Fruit fly (Drosophila melanogaster): Measurements from ENCODE around the gene CG7582.

Gene CG7582

DNA sequence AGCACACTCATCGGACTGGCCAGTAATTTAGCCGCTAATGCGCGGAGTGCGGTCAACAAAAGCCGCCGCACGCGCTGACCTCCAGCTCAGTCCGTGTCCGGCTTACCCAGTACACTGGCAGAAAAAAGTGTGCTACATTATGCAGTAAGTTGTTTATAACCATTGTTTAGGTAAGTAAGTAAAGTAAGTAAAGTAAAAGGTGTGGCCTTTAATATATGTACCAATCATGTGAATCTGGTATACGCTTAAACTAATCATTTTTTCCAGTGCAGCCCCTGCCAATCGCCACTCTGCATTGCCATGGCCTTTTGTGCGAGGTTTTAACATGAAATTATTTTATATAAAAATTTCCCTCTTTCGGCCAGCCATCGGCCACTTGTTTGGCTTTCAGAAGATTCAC lies 29.4 kb upstream of the CG7582 start:
- TF ChIP-seq pad (GFP tag; optimal IDR thresholded peaks at IDR 0.05): no peak
- TF ChIP-seq CG7101 (tag; optimal IDR thresholded peaks at IDR 0.05): no peak
- TF ChIP-seq cic (GFP tag; optimal IDR thresholded peaks at IDR 0.05): no peak
- TF ChIP-seq kay (GFP tag; ENCODE audit: borderline replicate concordance): no peak
- TF ChIP-seq bab1 (GFP tag; optimal IDR thresholded peaks at IDR 0.05): no peak
- TF ChIP-seq Clk (GFP tag; optimal IDR thresholded peaks at IDR 0.05): no peak
- no peak for TF ChIP-seq Mnt (GFP tag; optimal IDR thresholded peaks at IDR 0.05)
- TF ChIP-seq CG12768 (GFP tag; optimal IDR thresholded peaks at IDR 0.05): no peak
- TF ChIP-seq Hr96 (GFP tag; optimal IDR thresholded peaks at IDR 0.05): no peak
- no peak for TF ChIP-seq Crg-1 (GFP tag; optimal IDR thresholded peaks at IDR 0.05)
- TF ChIP-seq CG14711 (tag; optimal IDR thresholded peaks at IDR 0.05): no peak
- TF ChIP-seq tj (GFP tag; optimal IDR thresholded peaks at IDR 0.05): no peak
- TF ChIP-seq CG33017 (tag; optimal IDR thresholded peaks at IDR 0.05): no peak
- TF ChIP-seq CG11617 (GFP tag; optimal IDR thresholded peaks at IDR 0.05): no peak
- TF ChIP-seq ovo (GFP tag; optimal IDR thresholded peaks at IDR 0.05): no peak

DNA sequence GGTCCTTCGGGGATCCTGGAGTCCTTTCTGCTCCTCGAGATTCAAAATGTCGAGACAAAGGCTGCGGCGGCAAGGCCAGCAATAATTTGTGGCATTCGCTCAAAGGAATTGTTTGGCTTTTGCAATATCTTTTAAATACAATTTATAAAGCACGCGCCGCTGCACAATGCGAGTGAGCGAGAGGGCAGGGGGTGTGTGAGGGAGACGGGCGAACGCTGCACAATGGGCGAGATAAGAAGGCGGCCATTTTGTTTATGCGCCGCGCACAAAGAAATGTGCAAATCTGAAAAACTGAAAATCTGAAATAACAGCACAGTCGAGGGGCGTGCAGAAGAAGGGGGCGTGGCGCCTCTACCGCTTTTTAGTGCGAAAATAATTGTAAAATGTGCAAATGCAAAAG lies 26.2 kb upstream of the CG7582 start:
- TF ChIP-seq cnc (optimal IDR thresholded peaks at IDR 0.05) (no peak), CG12768 (GFP tag; optimal IDR thresholded peaks at IDR 0.05) (no peak), kay (GFP tag; ENCODE audit: borderline replicate concordance) (no peak), CG11617 (GFP tag; optimal IDR thresholded peaks at IDR 0.05) (no peak), cic (GFP tag; optimal IDR thresholded peaks at IDR 0.05) (no peak), Clk (GFP tag; optimal IDR thresholded peaks at IDR 0.05) (no peak), ovo (GFP tag; optimal IDR thresholded peaks at IDR 0.05) (no peak), toe (GFP tag; optimal IDR thresholded peaks at IDR 0.05) (no peak), tj (GFP tag; optimal IDR thresholded peaks at IDR 0.05) (no peak), CG14711 (tag; optimal IDR thresholded peaks at IDR 0.05) (no peak), CG1620 (GFP tag; optimal IDR thresholded peaks at IDR 0.05) (no peak), CG33017 (tag; optimal IDR thresholded peaks at IDR 0.05) (no peak), bab1 (GFP tag; optimal IDR thresholded peaks at IDR 0.05) (no peak), Hr96 (GFP tag; optimal IDR thresholded peaks at IDR 0.05) (no peak), Crg-1 (GFP tag; optimal IDR thresholded peaks at IDR 0.05) (no peak), Mnt (GFP tag; optimal IDR thresholded peaks at IDR 0.05) (no peak), CG7045 (GFP tag; optimal IDR thresholded peaks at IDR 0.05) (no peak), pad (GFP tag; optimal IDR thresholded peaks at IDR 0.05) (no peak), CG7101 (tag; optimal IDR thresholded peaks at IDR 0.05) (no peak)

DNA sequence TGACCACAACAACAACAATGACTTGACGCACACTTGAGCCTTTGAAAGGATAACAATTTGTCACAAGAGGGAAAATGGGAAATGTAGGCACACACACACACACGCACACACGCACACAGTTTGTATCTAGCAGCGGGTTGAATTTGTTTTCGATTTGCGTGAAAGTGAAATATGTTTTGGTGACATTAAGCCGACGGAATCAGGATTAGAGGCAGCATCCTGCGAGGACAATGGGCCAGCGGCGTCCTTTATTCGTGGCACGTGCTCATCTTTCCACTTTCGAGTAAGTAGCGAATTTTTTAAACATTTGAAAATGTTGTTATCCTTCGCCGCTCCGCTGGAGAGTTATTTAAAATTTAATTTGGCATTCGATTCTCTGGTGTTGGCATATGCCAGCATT lies 25.2 kb upstream of the CG7582 start:
- TF ChIP-seq CG1620 (GFP tag; optimal IDR thresholded peaks at IDR 0.05) (no peak), toe (GFP tag; optimal IDR thresholded peaks at IDR 0.05) (no peak), CG33017 (tag; optimal IDR thresholded peaks at IDR 0.05) (no peak), Clk (GFP tag; optimal IDR thresholded peaks at IDR 0.05) (no peak), CG14711 (tag; optimal IDR thresholded peaks at IDR 0.05) (no peak), CG11617 (GFP tag; optimal IDR thresholded peaks at IDR 0.05) (no peak), CG5204 (GFP tag; optimal IDR thresholded peaks at IDR 0.05) (no peak), CG12768 (GFP tag; optimal IDR thresholded peaks at IDR 0.05) (no peak), bab1 (GFP tag; optimal IDR thresholded peaks at IDR 0.05) (no peak)

DNA sequence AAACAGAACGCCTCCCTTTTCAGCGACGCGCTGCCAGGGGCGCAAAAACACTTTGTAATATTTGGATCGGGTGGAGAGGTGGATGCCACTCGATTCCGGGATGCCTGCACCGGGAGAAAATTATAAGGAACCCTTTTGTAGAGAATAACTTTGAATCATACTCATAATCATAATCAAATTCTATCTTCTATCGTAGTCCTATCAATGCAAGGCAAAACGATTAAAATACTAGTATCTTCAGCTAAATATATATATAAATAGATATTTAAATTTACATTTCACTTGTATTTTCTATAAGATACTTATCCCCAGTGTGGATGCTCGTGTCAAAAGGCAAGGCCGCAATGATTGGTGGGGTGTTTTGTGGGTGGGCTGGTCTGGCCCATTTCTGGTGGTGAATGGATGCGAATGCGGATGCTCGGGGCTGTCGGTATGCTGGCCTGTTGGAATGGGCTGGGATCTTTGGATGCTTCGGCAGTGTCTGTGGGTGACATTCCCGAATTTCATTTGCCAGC lies 23.8 kb upstream of the CG7582 start:
- TF ChIP-seq ovo (GFP tag; optimal IDR thresholded peaks at IDR 0.05) (no peak), pad (GFP tag; optimal IDR thresholded peaks at IDR 0.05) (no peak), bab1 (GFP tag; optimal IDR thresholded peaks at IDR 0.05) (no peak), Hr96 (GFP tag; optimal IDR thresholded peaks at IDR 0.05) (no peak), CG7045 (GFP tag; optimal IDR thresholded peaks at IDR 0.05) (no peak), kay (GFP tag; ENCODE audit: borderline replicate concordance) (no peak), cic (GFP tag; optimal IDR thresholded peaks at IDR 0.05) (no peak), cnc (optimal IDR thresholded peaks at IDR 0.05) (no peak), CG14711 (tag; optimal IDR thresholded peaks at IDR 0.05) (no peak), Mnt (GFP tag; optimal IDR thresholded peaks at IDR 0.05) (no peak), CG12768 (GFP tag; optimal IDR thresholded peaks at IDR 0.05) (no peak), tj (GFP tag; optimal IDR thresholded peaks at IDR 0.05) (no peak), CG7101 (tag; optimal IDR thresholded peaks at IDR 0.05) (no peak), CG11617 (GFP tag; optimal IDR thresholded peaks at IDR 0.05) (no peak)

DNA sequence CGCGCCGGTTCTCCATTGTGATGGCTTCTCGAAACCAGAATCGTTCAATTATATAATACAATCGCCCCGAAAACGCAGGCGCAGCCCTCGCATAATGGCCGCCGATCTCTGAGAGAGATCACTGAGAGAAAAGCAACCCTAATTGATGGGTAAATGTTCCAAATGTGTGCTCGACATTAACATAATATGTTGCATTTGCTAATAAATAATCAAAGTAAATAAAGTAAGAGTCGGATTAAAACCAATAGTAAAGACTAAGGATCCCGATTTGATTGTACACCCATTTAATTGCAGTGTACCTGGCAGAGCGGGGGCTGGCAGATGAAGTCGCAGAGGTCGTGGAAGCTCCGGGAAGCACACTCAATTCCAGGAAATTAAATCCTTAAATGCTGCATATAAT lies 22.5 kb upstream of the CG7582 start:
- TF ChIP-seq Hr96 (GFP tag; optimal IDR thresholded peaks at IDR 0.05) (no peak), cic (GFP tag; optimal IDR thresholded peaks at IDR 0.05) (no peak), Clk (GFP tag; optimal IDR thresholded peaks at IDR 0.05) (no peak), CG11617 (GFP tag; optimal IDR thresholded peaks at IDR 0.05) (no peak), Crg-1 (GFP tag; optimal IDR thresholded peaks at IDR 0.05) (no peak), pad (GFP tag; optimal IDR thresholded peaks at IDR 0.05) (no peak), toe (GFP tag; optimal IDR thresholded peaks at IDR 0.05) (no peak), cnc (optimal IDR thresholded peaks at IDR 0.05) (no peak), CG12768 (GFP tag; optimal IDR thresholded peaks at IDR 0.05) (no peak), CG7045 (GFP tag; optimal IDR thresholded peaks at IDR 0.05) (no peak), CG14711 (tag; optimal IDR thresholded peaks at IDR 0.05) (no peak)

DNA sequence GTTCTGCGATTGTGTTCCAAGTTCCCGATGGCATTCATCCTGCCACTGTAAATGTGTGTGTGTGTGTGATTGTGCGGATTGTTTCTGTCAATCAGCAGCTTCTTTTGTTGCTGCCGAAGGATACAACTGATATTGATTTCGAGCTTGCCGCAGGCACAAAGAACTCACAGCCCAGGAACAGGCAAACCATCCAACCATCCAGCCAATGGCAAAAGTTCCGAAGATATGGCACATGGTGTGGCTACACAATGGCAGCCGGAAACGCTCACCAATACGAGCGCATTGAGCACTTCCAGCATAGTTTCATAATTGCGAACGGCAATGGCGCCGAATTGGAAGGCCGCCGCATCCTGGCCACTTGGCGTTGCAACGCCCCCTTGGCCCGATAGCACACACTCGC lies 19.7 kb upstream of the CG7582 start:
- TF ChIP-seq CG14711 (tag; optimal IDR thresholded peaks at IDR 0.05) (no peak), Mnt (GFP tag; optimal IDR thresholded peaks at IDR 0.05) (no peak), CG7045 (GFP tag; optimal IDR thresholded peaks at IDR 0.05) (no peak), cic (GFP tag; optimal IDR thresholded peaks at IDR 0.05) (no peak), Crg-1 (GFP tag; optimal IDR thresholded peaks at IDR 0.05) (no peak), Clk (GFP tag; optimal IDR thresholded peaks at IDR 0.05) (no peak), tj (GFP tag; optimal IDR thresholded peaks at IDR 0.05) (no peak), CG5204 (GFP tag; optimal IDR thresholded peaks at IDR 0.05) (no peak)

Measured in whole organism, adult.